Worm (Caenorhabditis elegans) whole organism, L4 larva: Measurements from ENCODE around the gene pie-1.

Source experiments
- F10B5.3 ChIP-seq: sonication (generic microtip); optimal IDR thresholded peaks from 2 replicates; lab custom pipeline; 2016; ENCODE audit warnings: mild to moderate bottlenecking, missing genetic modification characterization, missing compliant biosample characterization
- aly-2 ChIP-seq: sonication (generic microtip); optimal IDR thresholded peaks from 2 replicates; lab custom pipeline; 2018; ENCODE audit warnings: missing biosample characterization, missing genetic modification characterization
- ama-1 ChIP-seq: fragments of 150-350 bp; optimal IDR thresholded peaks from 2 replicates; lab custom pipeline; 2014; ENCODE audit warnings: inconsistent platforms, mixed read lengths
- daf-19 ChIP-seq: fragments of 200-800 bp; sonication (Bioruptor generic); conservative IDR thresholded peaks from 2 replicates; pipeline ENCODE4 v1.3.6; 2022; ENCODE audit warnings: missing genetic modification characterization, missing compliant biosample characterization
- dmd-6 ChIP-seq: fragments of 200-800 bp; sonication (Bioruptor generic); IDR thresholded peaks from 2 replicates; pipeline ENCODE4 v1.3.6; 2022; ENCODE audit warnings: missing genetic modification reagents, missing genetic modification characterization, missing compliant biosample characterization
- fkh-10 ChIP-seq: fragments of 150-350 bp; optimal IDR thresholded peaks from 2 replicates; lab custom pipeline; 2014; ENCODE audit warnings: missing biosample characterization, missing genetic modification reagents, missing genetic modification characterization
- lin-13 ChIP-seq: fragments of 150-350 bp; optimal IDR thresholded peaks from 2 replicates; lab custom pipeline; 2014; ENCODE audit warnings: missing biosample characterization, missing genetic modification reagents, missing genetic modification characterization
- lir-3 ChIP-seq: sonication (generic microtip); optimal IDR thresholded peaks from 2 replicates; lab custom pipeline; 2016; ENCODE audit warnings: mild to moderate bottlenecking, missing genetic modification characterization, missing compliant biosample characterization
- pqm-1 ChIP-seq: sonication (generic microtip); optimal IDR thresholded peaks from 2 replicates; lab custom pipeline; 2017; ENCODE audit warnings: missing biosample characterization, missing genetic modification characterization
- snpc-4 ChIP-seq: fragments of 150-350 bp; optimal IDR thresholded peaks from 2 replicates; lab custom pipeline; 2014; ENCODE audit warnings: missing biosample characterization, missing genetic modification characterization
- ztf-11 ChIP-seq: fragments of 150-350 bp; optimal IDR thresholded peaks from 2 replicates; lab custom pipeline; 2014; ENCODE audit warnings: missing biosample characterization, missing genetic modification characterization

- TF ChIP-seq lin-13 (GFP tag; lab: Kevin White, UChicago) (no peak), ama-1 (lab: Kevin White, UChicago) (no peak), daf-19 (GFP tag; lab: Robert Waterston, UW) (no peak), ztf-11 (tag; lab: Kevin White, UChicago) (no peak), pqm-1 (tag; lab: Kevin White, UChicago) (no peak), aly-2 (no peak), fkh-10 (GFP tag; lab: Kevin White, UChicago) (no peak), lir-3 (tag; lab: Kevin White, UChicago) (no peak), snpc-4 (tag; lab: Kevin White, UChicago) (no peak), F10B5.3 (tag; lab: Kevin White, UChicago) (no peak), dmd-6 (GFP tag; lab: Robert Waterston, UW) (no peak)
These were observed 43.9 kb downstream of the pie-1 start for ce11 chrIII:12470589-12470988.
